Fruit fly (Drosophila melanogaster) whole organism, embryonic: ENCODE data around the gene CG43121.
A peak's percentile ranks its signal among the peaks of the same experiment; 100 is the strongest.

Experiments
- ATbp ChIP-seq: fragments of 200-800 bp; sonication (Bioruptor generic); optimal IDR thresholded peaks from 2 replicates; lab custom pipeline; 2017; ENCODE audit warnings: missing biosample characterization, mild to moderate bottlenecking, missing genetic modification characterization, missing genetic modification reagents
- Antp ChIP-seq: fragments of 200-800 bp; sonication (Bioruptor generic); optimal IDR thresholded peaks from 3 replicates; lab custom pipeline; 2016; ENCODE audit warnings: missing biosample characterization, missing genetic modification characterization
- C15 ChIP-seq: fragments of 200-800 bp; sonication (Bioruptor generic); IDR thresholded peaks from 3 replicates; pipeline ENCODE4 v1.3.6; 2022; ENCODE audit warnings: missing biosample characterization, missing genetic modification characterization
- CG10321 ChIP-seq: fragments of 200-800 bp; sonication (Bioruptor generic); IDR thresholded peaks from 2 replicates; pipeline ENCODE4 v1.3.6; 2022; ENCODE audit warnings: missing biosample characterization, missing genetic modification characterization
- CG10543 ChIP-seq: fragments of 200-800 bp; sonication (Bioruptor generic); optimal IDR thresholded peaks from 3 replicates; lab custom pipeline; 2017; ENCODE audit warnings: missing biosample characterization, mild to moderate bottlenecking, missing genetic modification characterization, moderate library complexity
- CG11398 ChIP-seq: fragments of 200-800 bp; sonication (Bioruptor generic); optimal IDR thresholded peaks from 2 replicates; lab custom pipeline; 2016; ENCODE audit warnings: missing biosample characterization, missing genetic modification characterization
- CG11504 ChIP-seq: fragments of 200-800 bp; sonication (Bioruptor generic); optimal IDR thresholded peaks from 3 replicates; lab custom pipeline; 2019; ENCODE audit warnings: missing biosample characterization, mild to moderate bottlenecking, missing genetic modification characterization, moderate library complexity
- CG11723 ChIP-seq: fragments of 200-800 bp; sonication (Bioruptor generic); optimal IDR thresholded peaks from 2 replicates; lab custom pipeline; 2017; ENCODE audit warnings: missing biosample characterization, mild to moderate bottlenecking, missing genetic modification characterization
- CG12071 ChIP-seq: fragments of 200-800 bp; sonication (Bioruptor generic); optimal IDR thresholded peaks from 3 replicates; lab custom pipeline; 2018; ENCODE audit warnings: missing biosample characterization, mild to moderate bottlenecking, missing genetic modification characterization
- CG13624 ChIP-seq: fragments of 200-800 bp; sonication (Bioruptor generic); optimal IDR thresholded peaks from 2 replicates; lab custom pipeline; 2016; ENCODE audit warnings: missing biosample characterization, missing genetic modification characterization
- CG14014 ChIP-seq: fragments of 200-800 bp; sonication (Bioruptor generic); IDR thresholded peaks from 2 replicates; pipeline ENCODE4 v1.3.6; 2022; ENCODE audit warnings: missing biosample characterization, missing genetic modification characterization
- CG14441 ChIP-seq: fragments of 200-800 bp; sonication (Bioruptor generic); IDR thresholded peaks from 2 replicates; pipeline ENCODE4 v1.3.6; 2022; ENCODE audit warnings: missing biosample characterization, missing genetic modification characterization
- CG15073 ChIP-seq: fragments of 200-800 bp; sonication (Bioruptor generic); optimal IDR thresholded peaks from 2 replicates; lab custom pipeline; 2016; ENCODE audit warnings: missing biosample characterization, missing genetic modification characterization
- CG15269 ChIP-seq: fragments of 200-800 bp; sonication (Bioruptor generic); optimal IDR thresholded peaks from 2 replicates; lab custom pipeline; 2018; ENCODE audit warnings: missing biosample characterization, mild to moderate bottlenecking, missing genetic modification characterization, moderate library complexity
- CG15696 ChIP-seq: fragments of 200-800 bp; sonication (Bioruptor generic); optimal IDR thresholded peaks from 2 replicates; lab custom pipeline; 2019; ENCODE audit warnings: missing biosample characterization, mild to moderate bottlenecking, missing genetic modification characterization, moderate library complexity
- CG1603 ChIP-seq: fragments of 200-800 bp; sonication (Bioruptor generic); optimal IDR thresholded peaks from 2 replicates; lab custom pipeline; 2019; ENCODE audit warnings: missing biosample characterization, mild to moderate bottlenecking, missing genetic modification characterization, moderate library complexity
- CG17385 ChIP-seq: fragments of 200-800 bp; sonication (Bioruptor generic); optimal IDR thresholded peaks from 3 replicates; lab custom pipeline; 2018; ENCODE audit warnings: missing biosample characterization, mild to moderate bottlenecking, missing genetic modification characterization
- CG17568 ChIP-seq: fragments of 200-800 bp; sonication (Bioruptor generic); optimal IDR thresholded peaks from 2 replicates; lab custom pipeline; 2018; ENCODE audit warnings: missing biosample characterization, mild to moderate bottlenecking, missing genetic modification characterization, moderate library complexity
- CG17612 ChIP-seq: fragments of 200-800 bp; sonication (Bioruptor generic); IDR thresholded peaks from 2 replicates; pipeline ENCODE4 v1.3.6; 2022; ENCODE audit warnings: missing biosample characterization, missing genetic modification characterization
- CG18476 ChIP-seq: fragments of 200-800 bp; sonication (Bioruptor generic); optimal IDR thresholded peaks from 2 replicates; lab custom pipeline; 2016; ENCODE audit warnings: missing biosample characterization, mild to moderate bottlenecking, missing genetic modification characterization
- CG2120 ChIP-seq: fragments of 200-800 bp; sonication (Bioruptor generic); optimal IDR thresholded peaks from 3 replicates; lab custom pipeline; 2016; ENCODE audit warnings: missing biosample characterization, missing genetic modification characterization
- CG2202 ChIP-seq: fragments of 200-800 bp; sonication (Bioruptor generic); optimal IDR thresholded peaks from 2 replicates; lab custom pipeline; 2018; ENCODE audit warnings: missing biosample characterization, mild to moderate bottlenecking, missing genetic modification characterization
- CG2875 ChIP-seq: fragments of 200-800 bp; sonication (Bioruptor generic); optimal IDR thresholded peaks from 2 replicates; lab custom pipeline; 2017; ENCODE audit warnings: missing biosample characterization, mild to moderate bottlenecking, missing genetic modification characterization, missing genetic modification reagents
- CG3847 ChIP-seq: fragments of 200-800 bp; sonication (Bioruptor generic); IDR thresholded peaks from 2 replicates; pipeline ENCODE4 v1.3.6; 2022; ENCODE audit warnings: missing biosample characterization, missing genetic modification characterization
- CG4854 ChIP-seq: fragments of 200-800 bp; sonication (Bioruptor generic); optimal IDR thresholded peaks from 2 replicates; lab custom pipeline; 2016; ENCODE audit warnings: missing biosample characterization, missing genetic modification characterization, inconsistent platforms
- CG7839 ChIP-seq: fragments of 200-800 bp; sonication (Bioruptor generic); optimal IDR thresholded peaks from 3 replicates; lab custom pipeline; 2018; ENCODE audit warnings: missing biosample characterization, mild to moderate bottlenecking, missing genetic modification characterization, moderate library complexity
- CG8089 ChIP-seq: fragments of 200-800 bp; sonication (Bioruptor generic); optimal IDR thresholded peaks from 3 replicates; lab custom pipeline; 2016; ENCODE audit warnings: missing biosample characterization, missing genetic modification characterization
- CG9609 ChIP-seq: fragments of 200-800 bp; sonication (Bioruptor generic); optimal IDR thresholded peaks from 3 replicates; lab custom pipeline; 2016; ENCODE audit warnings: missing biosample characterization, missing genetic modification characterization
- Dip3 ChIP-seq: fragments of 200-800 bp; sonication (Bioruptor generic); optimal IDR thresholded peaks from 3 replicates; lab custom pipeline; 2016; ENCODE audit warnings: missing biosample characterization, missing genetic modification characterization
- Ets97D ChIP-seq: fragments of 200-800 bp; sonication (Bioruptor generic); optimal IDR thresholded peaks from 3 replicates; lab custom pipeline; 2016; ENCODE audit warnings: missing biosample characterization, missing genetic modification characterization
- Fer3 ChIP-seq: fragments of 200-800 bp; sonication (Bioruptor generic); optimal IDR thresholded peaks from 2 replicates; lab custom pipeline; 2018; ENCODE audit warnings: missing biosample characterization, mild to moderate bottlenecking, missing genetic modification characterization, moderate library complexity
- Hmx ChIP-seq: fragments of 200-800 bp; sonication (Bioruptor generic); optimal IDR thresholded peaks from 2 replicates; lab custom pipeline; 2016; ENCODE audit warnings: missing biosample characterization, missing genetic modification characterization
- Jarid2 ChIP-seq: fragments of 200-800 bp; sonication (Bioruptor generic); optimal IDR thresholded peaks from 3 replicates; lab custom pipeline; 2017; ENCODE audit warnings: mild to moderate bottlenecking, missing biosample characterization, missing genetic modification reagents, missing genetic modification characterization
- NfI ChIP-seq: fragments of 200-800 bp; sonication (Bioruptor generic); optimal IDR thresholded peaks from 3 replicates; lab custom pipeline; 2018; ENCODE audit warnings: missing biosample characterization, mild to moderate bottlenecking, missing genetic modification characterization, moderate library complexity
- Poxn ChIP-seq: fragments of 200-800 bp; sonication (Bioruptor generic); IDR thresholded peaks from 2 replicates; pipeline ENCODE4 v1.3.6; 2022; ENCODE audit warnings: missing biosample characterization, missing genetic modification characterization
- Ssrp ChIP-seq: fragments of 200-800 bp; sonication (Bioruptor generic); optimal IDR thresholded peaks from 2 replicates; lab custom pipeline; 2018; ENCODE audit warnings: missing biosample characterization, mild to moderate bottlenecking, missing genetic modification characterization, moderate library complexity
- caup ChIP-seq: fragments of 200-800 bp; sonication (Bioruptor generic); optimal IDR thresholded peaks from 3 replicates; lab custom pipeline; 2017; ENCODE audit warnings: missing biosample characterization, mild to moderate bottlenecking, missing genetic modification characterization, moderate library complexity; ENCODE audit not compliant: severe bottlenecking
- crp ChIP-seq, 2 experiments: fragments of 200-800 bp; sonication (Bioruptor generic); optimal IDR thresholded peaks; 2 replicates in 1 of 2; 3 replicates in 1 of 2; lab custom pipeline; 2017; ENCODE audit warnings: missing biosample characterization in 2 of 2, missing genetic modification characterization in 2 of 2, mild to moderate bottlenecking in 1 of 2, moderate library complexity in 1 of 2
- eyg ChIP-seq: fragments of 200-800 bp; sonication (Bioruptor generic); optimal IDR thresholded peaks from 3 replicates; lab custom pipeline; 2016; ENCODE audit warnings: missing biosample characterization, missing genetic modification characterization
- fu2 ChIP-seq: fragments of 200-800 bp; sonication (Bioruptor generic); optimal IDR thresholded peaks from 2 replicates; lab custom pipeline; 2016; ENCODE audit warnings: missing biosample characterization, missing genetic modification characterization
- kah ChIP-seq: fragments of 200-800 bp; sonication (Bioruptor generic); optimal IDR thresholded peaks from 2 replicates; lab custom pipeline; 2018; ENCODE audit warnings: missing biosample characterization, mild to moderate bottlenecking, missing genetic modification characterization
- lilli ChIP-seq: fragments of 200-800 bp; sonication (Bioruptor generic); optimal IDR thresholded peaks from 3 replicates; lab custom pipeline; 2016; ENCODE audit warnings: missing biosample characterization, missing genetic modification characterization
- luna ChIP-seq: fragments of 200-800 bp; sonication (Bioruptor generic); optimal IDR thresholded peaks from 2 replicates; lab custom pipeline; 2016; ENCODE audit warnings: missing biosample characterization, missing genetic modification characterization
- maf-S ChIP-seq: fragments of 200-800 bp; sonication (Bioruptor generic); optimal IDR thresholded peaks from 2 replicates; lab custom pipeline; 2016; ENCODE audit warnings: missing biosample characterization, missing genetic modification characterization
- nau ChIP-seq: fragments of 200-800 bp; sonication (Bioruptor generic); optimal IDR thresholded peaks from 3 replicates; lab custom pipeline; 2017; ENCODE audit warnings: missing biosample characterization, mild to moderate bottlenecking, missing genetic modification characterization, missing genetic modification reagents
- pho ChIP-seq: fragments of 200-800 bp; sonication (Bioruptor generic); optimal IDR thresholded peaks from 2 replicates; lab custom pipeline; 2016; ENCODE audit warnings: missing biosample characterization, missing genetic modification characterization
- sens ChIP-seq: fragments of 200-800 bp; sonication (Bioruptor generic); peaks from one replicate; lab custom pipeline; 2016; ENCODE audit warnings: missing biosample characterization, missing genetic modification characterization
- twi ChIP-seq: fragments of 200-800 bp; optimal IDR thresholded peaks from 2 replicates; lab custom pipeline; 2019; ENCODE audit warnings: missing biosample characterization, mild to moderate bottlenecking, missing genetic modification characterization, moderate library complexity
- unpg ChIP-seq: fragments of 200-800 bp; sonication (Bioruptor generic); optimal IDR thresholded peaks from 3 replicates; lab custom pipeline; 2018; ENCODE audit warnings: missing biosample characterization, mild to moderate bottlenecking, missing genetic modification characterization, moderate library complexity
- wdn ChIP-seq: fragments of 200-800 bp; sonication (Bioruptor generic); IDR thresholded peaks from 2 replicates; pipeline ENCODE4 v1.3.6; 2022; ENCODE audit warnings: missing biosample characterization, missing genetic modification characterization

The CG43121 gene

DNA sequence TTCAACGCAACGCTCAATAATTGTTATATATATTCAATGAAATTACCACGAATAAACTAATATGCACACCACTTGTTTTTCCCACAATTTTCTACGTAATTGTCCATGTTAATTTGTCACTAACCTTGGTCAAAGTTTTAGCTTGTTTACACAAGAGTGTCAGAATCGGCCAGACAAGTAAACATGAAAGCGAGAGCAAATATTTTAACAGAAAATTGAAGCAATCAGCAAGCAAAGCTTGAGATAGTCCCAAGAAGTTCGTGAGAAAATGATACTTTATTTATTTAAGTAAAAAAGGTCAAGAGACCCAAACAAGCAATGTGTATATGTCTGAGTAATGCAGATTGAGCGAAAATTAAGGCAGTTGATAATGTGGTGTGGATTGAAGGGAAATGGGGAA is 35.8 kb upstream of the CG43121 start (continued):
- TF ChIP-seq CG15269 (tag; lab: Kevin White, UChicago) (peak; percentile 35), CG17385 (peak; percentile 19), CG13624 (GFP tag; lab: Kevin White, UChicago) (peak; percentile 51), CG2202 (tag; lab: Kevin White, UChicago) (no peak), maf-S (GFP tag; lab: Kevin White, UChicago) (peak; percentile 20), eyg (peak; percentile 49), pho (GFP tag; lab: Kevin White, UChicago) (peak; percentile 46), Fer3 (peak; percentile 67), CG11504 (tag; lab: Kevin White, UChicago) (peak; percentile 46), CG4854 (GFP tag; lab: Kevin White, UChicago) (peak; percentile 53), C15 (no peak), CG15696 (no peak), CG11723 (GFP tag; lab: Kevin White, UChicago) (no peak), CG1603 (tag; lab: Kevin White, UChicago) (peak; percentile 27), CG3847 (no peak), CG11398 (peak; percentile 44), CG14014 (peak; percentile 76; the same call in 1 of the 2 replicates), wdn (GFP tag; lab: Robert Waterston, UW) (peak; percentile 51; the same call in 1 of the 2 replicates), CG2875 (GFP tag; lab: Kevin White, UChicago) (peak; percentile 1), Ssrp (tag; lab: Kevin White, UChicago) (no peak), Jarid2 (peak; percentile 19), CG10543 (peak; percentile 24), crp (GFP tag; optimal IDR thresholded peaks at IDR 0.05; lab: Kevin White, UChicago) (no peak), unpg (GFP tag; lab: Kevin White, UChicago) (peak; percentile 33), CG15073 (GFP tag; lab: Kevin White, UChicago) (no peak), caup (GFP tag; lab: Kevin White, UChicago) (peak; percentile 59), Antp (peak; percentile 15), fu2 (GFP tag; lab: Kevin White, UChicago) (peak; percentile 1), ATbp (GFP tag; lab: Kevin White, UChicago) (peak; percentile 46), CG18476 (GFP tag; lab: Kevin White, UChicago) (peak; percentile 41), CG2120 (GFP tag; lab: Kevin White, UChicago) (peak; percentile 65), Hmx (GFP tag; lab: Kevin White, UChicago) (no peak), CG14441 (0 out of 2 replicates have a peak, but pooled peaks have one; percentile 32), Poxn (GFP tag; lab: Robert Waterston, UW) (0 out of 2 replicates have a peak, but pooled peaks have one; percentile 27), CG8089 (GFP tag; lab: Kevin White, UChicago) (peak; percentile 5), Ets97D (GFP tag; lab: Kevin White, UChicago) (peak; percentile 1), twi (tag; lab: Kevin White, UChicago) (no peak), NfI (GFP tag; lab: Kevin White, UChicago) (peak; percentile 40), sens (peak; percentile 90), kah (GFP tag; lab: Kevin White, UChicago) (no peak), Dip3 (peak; percentile 12), nau (GFP tag; lab: Kevin White, UChicago) (peak; percentile 14), CG9609 (GFP tag; lab: Kevin White, UChicago) (no peak), CG12071 (GFP tag; lab: Kevin White, UChicago) (peak; percentile 76), CG17568 (GFP tag; lab: Kevin White, UChicago) (peak; percentile 59), luna (GFP tag; lab: Kevin White, UChicago) (peak; percentile 5), CG7839 (tag; lab: Kevin White, UChicago) (peak; percentile 8), CG10321 (GFP tag; lab: Robert Waterston, UW) (peak; percentile 67; the same call in 1 of the 2 replicates), lilli (peak; percentile 30), CG17612 (no peak)
